Worm (Caenorhabditis elegans) whole organism, L1 larva: ENCODE results near the gene sre-37.

Experiments used
- lir-3 ChIP-seq: sonication (generic microtip); optimal IDR thresholded peaks from 2 replicates; lab custom pipeline; 2016; ENCODE audit warnings: mild to moderate bottlenecking, missing genetic modification characterization, moderate library complexity, missing compliant biosample characterization; ENCODE audit not compliant: poor library complexity
- zag-1 ChIP-seq: fragments of 150-350 bp; optimal IDR thresholded peaks from 2 replicates; lab custom pipeline; 2014; ENCODE audit warnings: missing biosample characterization, missing genetic modification characterization

DNA sequence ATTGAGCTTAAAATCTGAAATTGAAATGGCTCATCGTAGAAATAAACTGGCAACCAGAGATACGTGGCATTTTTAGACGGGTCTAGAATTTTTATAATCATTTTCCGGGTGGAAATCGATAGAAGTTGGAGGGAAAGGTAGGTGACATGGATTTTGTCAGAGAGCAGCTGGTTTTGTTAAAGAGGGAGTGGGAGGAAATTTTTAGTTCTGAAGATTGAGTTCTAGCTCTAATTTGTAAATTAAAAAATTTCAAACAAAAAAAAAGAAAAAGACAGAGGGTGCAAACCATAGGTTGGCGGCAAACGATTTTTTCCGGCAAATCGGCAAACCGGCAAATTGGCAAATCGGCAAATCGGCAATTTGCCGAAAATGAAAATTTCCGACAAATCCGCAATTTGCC is 9.0 kb upstream of the sre-37 start, which contains the start of gene sre-32:
- TF ChIP-seq lir-3 (tag; lab: Kevin White, UChicago) (no peak), zag-1 (tag; lab: Kevin White, UChicago) (no peak)
